Worm (Caenorhabditis elegans) whole organism, L1 larva: Measurements from ENCODE around the gene T16H12.3.

ENCODE experiments used
- ceh-88 ChIP-seq: fragments of 200-800 bp; sonication (Bioruptor generic); IDR thresholded peaks from 2 replicates; pipeline ENCODE4 v1.3.6; 2022; ENCODE audit warnings: missing genetic modification characterization, missing compliant biosample characterization
- egl-27 ChIP-seq, 2 experiments: fragments of 150-350 bp in 1 of 2; sonication (generic microtip); optimal IDR thresholded peaks; 3 replicates each; lab custom pipeline; 2017 to 2018; ENCODE audit warnings: missing biosample characterization in 2 of 2, missing genetic modification characterization in 2 of 2, missing genetic modification reagents in 2 of 2
- fos-1 ChIP-seq: fragments of 150-350 bp; optimal IDR thresholded peaks from 2 replicates; lab custom pipeline; 2014; ENCODE audit warnings: missing biosample characterization, missing genetic modification characterization
- lsy-2 ChIP-seq, 2 experiments: fragments of 150-350 bp; optimal IDR thresholded peaks; 2 replicates each; lab custom pipeline; 2014; ENCODE audit warnings: missing biosample characterization in 2 of 2, missing genetic modification characterization in 2 of 2
- nhr-76 ChIP-seq: sonication (generic microtip); optimal IDR thresholded peaks from 2 replicates; lab custom pipeline; 2017; ENCODE audit warnings: missing biosample characterization, missing genetic modification characterization
- pqm-1 ChIP-seq: sonication (generic microtip); optimal IDR thresholded peaks from 3 replicates; lab custom pipeline; 2017; ENCODE audit warnings: missing biosample characterization, missing genetic modification characterization
- skn-1 ChIP-seq: fragments of 150-350 bp; optimal IDR thresholded peaks from 2 replicates; lab custom pipeline; 2014; ENCODE audit warnings: missing biosample characterization, missing genetic modification characterization
- ztf-11 ChIP-seq, 2 experiments: sonication (generic microtip); optimal IDR thresholded peaks; 2 replicates each; lab custom pipeline; 2016 to 2017; ENCODE audit warnings: missing genetic modification characterization in 2 of 2, missing biosample characterization in 1 of 2, missing compliant biosample characterization in 1 of 2

DNA sequence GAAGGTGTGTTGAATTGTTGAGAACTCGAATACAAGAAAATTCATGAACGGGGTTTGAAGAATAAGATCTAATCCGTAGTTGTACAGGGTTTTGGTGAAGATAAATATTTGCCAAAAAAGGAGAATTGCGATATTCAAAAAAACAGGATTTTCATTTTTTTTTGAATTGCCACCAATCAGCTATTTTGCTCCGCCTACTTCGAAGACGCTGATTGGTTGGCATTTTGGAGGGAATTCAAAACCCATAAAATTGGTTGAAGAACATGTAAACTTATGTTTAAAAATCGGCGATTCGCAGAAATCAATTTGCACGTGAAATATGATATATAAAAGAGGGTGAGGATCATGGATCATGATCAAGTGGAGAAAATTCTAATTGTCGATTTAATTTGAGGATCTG lies 7.0 kb downstream of the T16H12.3 start:
- TF ChIP-seq pqm-1 (tag; lab: Kevin White, UChicago), result no peak
- TF ChIP-seq lsy-2 (tag; optimal IDR thresholded peaks at IDR 0.05; lab: Kevin White, UChicago), result no peak
- TF ChIP-seq fos-1 (tag; lab: Kevin White, UChicago), result no peak
- TF ChIP-seq skn-1 (tag; lab: Kevin White, UChicago), result no peak
- no peak for TF ChIP-seq ceh-88 (GFP tag; lab: Robert Waterston, UW)
- TF ChIP-seq egl-27 (tag; optimal IDR thresholded peaks at IDR 0.05; lab: Kevin White, UChicago), result no peak
- TF ChIP-seq nhr-76 (tag; lab: Kevin White, UChicago), result no peak
- no peak for TF ChIP-seq ztf-11 (tag; optimal IDR thresholded peaks at IDR 0.05; lab: Kevin White, UChicago)
